Fruit fly (Drosophila melanogaster) whole organism, embryonic: ENCODE results near the gene Hsp70Aa.

Source experiments
- B-H2 ChIP-seq: fragments of 200-800 bp; sonication (Bioruptor generic); optimal IDR thresholded peaks from 2 replicates; lab custom pipeline; 2018; ENCODE audit warnings: missing biosample characterization, mild to moderate bottlenecking, missing genetic modification characterization
- CG1024 ChIP-seq: fragments of 200-800 bp; sonication (Bioruptor generic); IDR thresholded peaks from 2 replicates; pipeline ENCODE4 v1.3.6; 2022; ENCODE audit warnings: missing biosample characterization, missing genetic modification characterization
- CG10565 ChIP-seq: fragments of 200-800 bp; sonication (Bioruptor generic); optimal IDR thresholded peaks from 3 replicates; lab custom pipeline; 2016; ENCODE audit warnings: missing biosample characterization, mild to moderate bottlenecking, missing genetic modification characterization
- CG10654 ChIP-seq: fragments of 200-800 bp; sonication (Bioruptor generic); optimal IDR thresholded peaks from 2 replicates; lab custom pipeline; 2016; ENCODE audit warnings: missing biosample characterization, missing genetic modification characterization
- CG10979 ChIP-seq: fragments of 200-800 bp; sonication (Bioruptor generic); optimal IDR thresholded peaks from 2 replicates; lab custom pipeline; 2018; ENCODE audit warnings: missing biosample characterization, mild to moderate bottlenecking, missing genetic modification characterization, moderate library complexity
- CG11085 ChIP-seq: fragments of 200-800 bp; sonication (Bioruptor generic); IDR thresholded peaks from 2 replicates; pipeline ENCODE4 v1.3.6; 2022; ENCODE audit warnings: missing biosample characterization, missing genetic modification characterization
- CG12104 ChIP-seq: fragments of 200-800 bp; sonication (Bioruptor generic); optimal IDR thresholded peaks from 3 replicates; lab custom pipeline; 2016; ENCODE audit warnings: missing biosample characterization, missing genetic modification characterization
- CG12155 ChIP-seq: fragments of 200-800 bp; sonication (Bioruptor generic); optimal IDR thresholded peaks from 3 replicates; lab custom pipeline; 2016; ENCODE audit warnings: missing biosample characterization, missing genetic modification characterization
- CG16815 ChIP-seq: fragments of 200-800 bp; sonication (Bioruptor generic); optimal IDR thresholded peaks from 3 replicates; lab custom pipeline; 2017; ENCODE audit warnings: missing biosample characterization, mild to moderate bottlenecking, missing genetic modification characterization
- CG2129 ChIP-seq: fragments of 200-800 bp; sonication (Bioruptor generic); IDR thresholded peaks from 2 replicates; pipeline ENCODE4 v1.3.6; 2022; ENCODE audit warnings: missing biosample characterization, missing genetic modification characterization; ENCODE audit not compliant: partially characterized antibody
- CG30403 ChIP-seq: fragments of 200-800 bp; sonication (Bioruptor generic); optimal IDR thresholded peaks from 3 replicates; lab custom pipeline; 2016; ENCODE audit warnings: missing biosample characterization, missing genetic modification characterization
- CG32772 ChIP-seq: fragments of 200-800 bp; sonication (Bioruptor generic); IDR thresholded peaks from 2 replicates; pipeline ENCODE4 v1.3.6; 2022; ENCODE audit warnings: missing biosample characterization, missing genetic modification characterization
- CG33213 ChIP-seq: fragments of 200-800 bp; sonication (Bioruptor generic); optimal IDR thresholded peaks from 3 replicates; lab custom pipeline; 2016; ENCODE audit warnings: missing biosample characterization, missing genetic modification characterization
- CG33557 ChIP-seq: fragments of 200-800 bp; sonication (Bioruptor generic); optimal IDR thresholded peaks from 2 replicates; lab custom pipeline; 2019; ENCODE audit warnings: missing biosample characterization, mild to moderate bottlenecking, missing genetic modification characterization, moderate library complexity
- CG34376 ChIP-seq: fragments of 200-800 bp; sonication (Bioruptor generic); optimal IDR thresholded peaks from 2 replicates; lab custom pipeline; 2018; ENCODE audit warnings: missing biosample characterization, mild to moderate bottlenecking, missing genetic modification characterization
- CG3995 ChIP-seq: fragments of 200-800 bp; sonication (Bioruptor generic); optimal IDR thresholded peaks from 3 replicates; lab custom pipeline; 2016; ENCODE audit warnings: missing biosample characterization, missing genetic modification characterization
- CG4424 ChIP-seq: fragments of 200-800 bp; sonication (Bioruptor generic); optimal IDR thresholded peaks from 3 replicates; lab custom pipeline; 2016; ENCODE audit warnings: missing biosample characterization, missing genetic modification characterization
- CG6813 ChIP-seq: fragments of 200-800 bp; sonication (Bioruptor generic); optimal IDR thresholded peaks from 2 replicates; lab custom pipeline; 2017; ENCODE audit warnings: missing biosample characterization, missing genetic modification characterization, mild to moderate bottlenecking, moderate library complexity, missing genetic modification reagents
- CG9609 ChIP-seq: fragments of 200-800 bp; sonication (Bioruptor generic); optimal IDR thresholded peaks from 3 replicates; lab custom pipeline; 2016; ENCODE audit warnings: missing biosample characterization, missing genetic modification characterization
- CG9727 ChIP-seq: fragments of 200-800 bp; sonication (Bioruptor generic); optimal IDR thresholded peaks from 3 replicates; lab custom pipeline; 2017; ENCODE audit warnings: missing biosample characterization, mild to moderate bottlenecking, missing genetic modification characterization
- CG9817 ChIP-seq: fragments of 200-800 bp; sonication (Bioruptor generic); optimal IDR thresholded peaks from 2 replicates; lab custom pipeline; 2018; ENCODE audit warnings: missing biosample characterization, mild to moderate bottlenecking, missing genetic modification characterization, moderate library complexity
- CG9876 ChIP-seq: fragments of 200-800 bp; sonication (Bioruptor generic); optimal IDR thresholded peaks from 2 replicates; lab custom pipeline; 2016; ENCODE audit warnings: missing biosample characterization, missing genetic modification characterization
- Camta ChIP-seq: fragments of 200-800 bp; sonication (Bioruptor generic); optimal IDR thresholded peaks from 2 replicates; lab custom pipeline; 2016; ENCODE audit warnings: missing biosample characterization, missing genetic modification characterization
- Chrac-16 ChIP-seq: fragments of 200-800 bp; sonication (Bioruptor generic); optimal IDR thresholded peaks from 3 replicates; lab custom pipeline; 2016; ENCODE audit warnings: missing biosample characterization, missing genetic modification characterization
- Deaf1 ChIP-seq: fragments of 200-800 bp; optimal IDR thresholded peaks from 3 replicates; lab custom pipeline; 2019; ENCODE audit warnings: missing biosample characterization, mild to moderate bottlenecking, missing genetic modification characterization, moderate library complexity
- Dp ChIP-seq: fragments of 200-800 bp; sonication (Bioruptor generic); optimal IDR thresholded peaks from 2 replicates; lab custom pipeline; 2018; ENCODE audit warnings: missing biosample characterization, mild to moderate bottlenecking, missing genetic modification characterization, moderate library complexity
- Ets97D ChIP-seq: fragments of 200-800 bp; sonication (Bioruptor generic); optimal IDR thresholded peaks from 3 replicates; lab custom pipeline; 2016; ENCODE audit warnings: missing biosample characterization, missing genetic modification characterization
- Fer1 ChIP-seq: fragments of 200-800 bp; sonication (Bioruptor generic); optimal IDR thresholded peaks from 2 replicates; lab custom pipeline; 2017; ENCODE audit warnings: missing biosample characterization, mild to moderate bottlenecking, missing genetic modification characterization
- HLH4C ChIP-seq: fragments of 200-800 bp; sonication (Bioruptor generic); IDR thresholded peaks from 3 replicates; pipeline ENCODE4 v1.3.6; 2022; ENCODE audit warnings: missing biosample characterization, missing genetic modification characterization; ENCODE audit not compliant: partially characterized antibody
- Hey ChIP-seq: fragments of 200-800 bp; sonication (Bioruptor generic); optimal IDR thresholded peaks from 3 replicates; lab custom pipeline; 2018; ENCODE audit warnings: missing biosample characterization, mild to moderate bottlenecking, missing genetic modification characterization
- PHDP ChIP-seq: fragments of 200-800 bp; sonication (Bioruptor generic); optimal IDR thresholded peaks from 3 replicates; lab custom pipeline; 2018; ENCODE audit warnings: missing biosample characterization, mild to moderate bottlenecking, missing genetic modification characterization, moderate library complexity
- Ravus ChIP-seq: fragments of 200-800 bp; sonication (Bioruptor generic); IDR thresholded peaks from 2 replicates; pipeline ENCODE4 v1.3.6; 2022; ENCODE audit warnings: missing biosample characterization, missing genetic modification characterization
- ase ChIP-seq: fragments of 200-800 bp; sonication (Bioruptor generic); IDR thresholded peaks from 3 replicates; pipeline ENCODE4 v1.3.6; 2022; ENCODE audit warnings: missing biosample characterization, missing genetic modification characterization
- ash1 ChIP-seq: fragments of 200-800 bp; sonication (Bioruptor generic); optimal IDR thresholded peaks from 2 replicates; lab custom pipeline; 2018; ENCODE audit warnings: missing biosample characterization, mild to moderate bottlenecking, missing genetic modification characterization
- bsh ChIP-seq, 2 experiments: fragments of 200-800 bp; sonication (Bioruptor generic); optimal IDR thresholded peaks; 2 replicates each; lab custom pipeline; 2017 to 2018; ENCODE audit warnings: mild to moderate bottlenecking in 2 of 2, missing biosample characterization in 2 of 2, missing genetic modification characterization in 2 of 2, moderate library complexity in 1 of 2
- croc ChIP-seq: fragments of 200-800 bp; sonication (Bioruptor generic); conservative IDR thresholded peaks from 3 replicates; pipeline ENCODE4 v1.3.6; 2022; ENCODE audit warnings: missing biosample characterization, missing genetic modification characterization
- da ChIP-seq: fragments of 200-800 bp; sonication (Bioruptor generic); optimal IDR thresholded peaks from 2 replicates; lab custom pipeline; 2016; ENCODE audit warnings: missing biosample characterization, missing genetic modification characterization
- fru ChIP-seq: fragments of >200 bp; optimal IDR thresholded peaks from 2 replicates; lab custom pipeline; 2017
- hbn ChIP-seq: fragments of 200-800 bp; sonication (Bioruptor generic); IDR thresholded peaks from 2 replicates; pipeline ENCODE4 v1.3.6; 2022; ENCODE audit warnings: missing biosample characterization, missing genetic modification characterization; ENCODE audit not compliant: partially characterized antibody
- lilli ChIP-seq: fragments of 200-800 bp; sonication (Bioruptor generic); optimal IDR thresholded peaks from 3 replicates; lab custom pipeline; 2016; ENCODE audit warnings: missing biosample characterization, missing genetic modification characterization
- nmo ChIP-seq: fragments of 200-800 bp; sonication (Bioruptor generic); optimal IDR thresholded peaks from 2 replicates; lab custom pipeline; 2018; ENCODE audit warnings: missing biosample characterization, mild to moderate bottlenecking, missing genetic modification characterization, moderate library complexity
- odd ChIP-seq: fragments of 200-800 bp; sonication (Bioruptor generic); optimal IDR thresholded peaks from 2 replicates; lab custom pipeline; 2017; ENCODE audit warnings: missing biosample characterization, mild to moderate bottlenecking, missing genetic modification characterization
- pum ChIP-seq: fragments of 200-800 bp; sonication (Bioruptor generic); optimal IDR thresholded peaks from 2 replicates; lab custom pipeline; 2016; ENCODE audit warnings: missing biosample characterization, missing genetic modification characterization
- repo ChIP-seq: fragments of 200-800 bp; sonication (Bioruptor generic); optimal IDR thresholded peaks from 2 replicates; lab custom pipeline; 2016; ENCODE audit warnings: missing biosample characterization, missing genetic modification characterization
- sens ChIP-seq: fragments of 200-800 bp; sonication (Bioruptor generic); peaks from one replicate; lab custom pipeline; 2016; ENCODE audit warnings: missing biosample characterization, missing genetic modification characterization
- sima ChIP-seq: fragments of 200-800 bp; sonication (Bioruptor generic); optimal IDR thresholded peaks from 2 replicates; lab custom pipeline; 2016; ENCODE audit warnings: missing biosample characterization, missing genetic modification characterization
- tll ChIP-seq, 2 experiments: fragments of 200-800 bp in 1 of 2; fragments of >200 bp in 1 of 2; sonication (Bioruptor generic) in 1 of 2; optimal IDR thresholded peaks; 2 replicates each; lab custom pipeline; 2017 to 2019; ENCODE audit warnings: missing biosample characterization in 2 of 2, missing genetic modification characterization in 2 of 2, mild to moderate bottlenecking in 1 of 2, moderate library complexity in 1 of 2
- trh ChIP-seq: fragments of 200-800 bp; sonication (Bioruptor generic); optimal IDR thresholded peaks from 2 replicates; lab custom pipeline; 2016; ENCODE audit warnings: missing biosample characterization, missing genetic modification characterization
- twi ChIP-seq: fragments of 200-800 bp; optimal IDR thresholded peaks from 2 replicates; lab custom pipeline; 2019; ENCODE audit warnings: missing biosample characterization, mild to moderate bottlenecking, missing genetic modification characterization, moderate library complexity
- tx ChIP-seq: fragments of 200-800 bp; sonication (Bioruptor generic); optimal IDR thresholded peaks from 2 replicates; lab custom pipeline; 2016; ENCODE audit warnings: missing biosample characterization, missing genetic modification characterization
- wor ChIP-seq: fragments of 200-800 bp; sonication (Bioruptor generic); IDR thresholded peaks from 2 replicates; pipeline ENCODE4 v1.3.6; 2022; ENCODE audit warnings: missing biosample characterization, missing genetic modification characterization

Hsp70Aa gene

dm6 chr3R:11949387-11950029 lies 6.8 kb downstream of the Hsp70Aa start, which contains the start of gene CG31211 (continued):
- TF ChIP-seq Chrac-16 (GFP tag; lab: Kevin White, UChicago) (no peak), CG33557 (GFP tag; lab: Kevin White, UChicago) (no peak), CG12155 (GFP tag; lab: Kevin White, UChicago) (peak; percentile 10), sens (GFP tag; lab: Kevin White, UChicago) (peak; percentile 69), ash1 (no peak), odd (GFP tag; lab: Kevin White, UChicago) (no peak), twi (no peak), Fer1 (GFP tag; lab: Kevin White, UChicago) (no peak), CG32772 (GFP tag; lab: Robert Waterston, UW) (no peak), wor (GFP tag; lab: Robert Waterston, UW) (no peak), trh (GFP tag; lab: Kevin White, UChicago) (no peak), CG30403 (GFP tag; lab: Kevin White, UChicago) (peak; percentile 10), CG6813 (GFP tag; lab: Kevin White, UChicago) (no peak), CG1024 (GFP tag; lab: Robert Waterston, UW) (no peak), Ravus (GFP tag; lab: Robert Waterston, UW) (no peak), CG33213 (GFP tag; lab: Kevin White, UChicago) (no peak), B-H2 (GFP tag; lab: Kevin White, UChicago) (no peak), sima (GFP tag; lab: Kevin White, UChicago) (no peak), repo (no peak), CG34376 (GFP tag; lab: Kevin White, UChicago) (no peak), CG11085 (GFP tag; lab: Robert Waterston, UW) (no peak), CG10654 (no peak), hbn (no peak), CG9876 (GFP tag; lab: Kevin White, UChicago) (no peak), CG10979 (tag; lab: Kevin White, UChicago) (no peak), Hey (tag; lab: Kevin White, UChicago) (no peak), da (GFP tag; lab: Kevin White, UChicago) (no peak), CG2129 (no peak), bsh (GFP tag; optimal IDR thresholded peaks at IDR 0.05; lab: Kevin White, UChicago) (no peak), nmo (GFP tag; lab: Kevin White, UChicago) (no peak), CG9609 (GFP tag; lab: Kevin White, UChicago) (no peak), tx (GFP tag; lab: Kevin White, UChicago) (no peak), Deaf1 (peak; percentile 23), fru (lab: Kevin White, UChicago) (no peak), Camta (no peak), CG10565 (GFP tag; lab: Kevin White, UChicago) (no peak), CG9727 (GFP tag; lab: Kevin White, UChicago) (no peak), CG9817 (tag; lab: Kevin White, UChicago) (no peak), tll (GFP tag; optimal IDR thresholded peaks at IDR 0.05; lab: Kevin White, UChicago) (peak in 1 of 2 experiments; percentile 70), CG12104 (GFP tag; lab: Kevin White, UChicago) (no peak), PHDP (tag; lab: Kevin White, UChicago) (no peak), Dp (GFP tag; lab: Kevin White, UChicago) (peak; percentile 54), CG16815 (GFP tag; lab: Kevin White, UChicago) (no peak), ase (GFP tag; lab: Robert Waterston, UW) (no peak), pum (GFP tag; lab: Kevin White, UChicago) (no peak), CG3995 (peak; percentile 71), croc (GFP tag; lab: Robert Waterston, UW) (no peak), Ets97D (GFP tag; lab: Kevin White, UChicago) (peak; percentile 41), CG4424 (peak; percentile 29), HLH4C (GFP tag; lab: Robert Waterston, UW) (no peak), lilli (GFP tag; lab: Kevin White, UChicago) (peak; percentile 43)
